Fruit fly (Drosophila melanogaster): ENCODE measurements around the gene Sfp24C1.

DNA sequence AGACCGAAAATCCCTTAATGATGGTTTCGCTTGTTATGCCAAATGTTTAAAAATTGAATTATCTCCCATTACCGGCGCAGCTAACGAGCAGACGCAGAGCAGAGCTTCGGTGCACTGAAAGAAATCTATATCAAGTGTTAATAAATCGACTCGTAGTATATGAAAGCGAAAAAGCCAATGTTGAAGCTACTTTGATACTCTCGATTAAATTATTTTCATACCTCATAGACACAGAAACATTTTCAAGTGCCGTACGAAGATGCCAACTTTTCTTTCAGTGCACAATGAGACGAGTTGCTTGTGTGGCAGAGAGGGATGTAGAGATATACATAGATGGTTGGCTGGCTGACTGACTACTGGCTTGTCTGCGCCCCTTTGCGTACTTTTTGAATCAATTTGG, 24.7 kb upstream of the Sfp24C1 start:
- TF ChIP-seq Vsx2 (GFP tag; optimal IDR thresholded peaks at IDR 0.05; ENCODE audit: partially characterized antibody), result no peak
- TF ChIP-seq sage (GFP tag; optimal IDR thresholded peaks at IDR 0.05), result no peak
- no peak for TF ChIP-seq Myc (optimal IDR thresholded peaks at IDR 0.05)
- TF ChIP-seq Jra (GFP tag; optimal IDR thresholded peaks at IDR 0.05), result no peak
- no peak for TF ChIP-seq psq (GFP tag; optimal IDR thresholded peaks at IDR 0.05)
- TF ChIP-seq Sp1 (GFP tag; optimal IDR thresholded peaks at IDR 0.05), result no peak
- TF ChIP-seq Abd-B (GFP tag; optimal IDR thresholded peaks at IDR 0.05), result no peak
- TF ChIP-seq usp (GFP tag; optimal IDR thresholded peaks at IDR 0.05), result no peak
- no peak for TF ChIP-seq h (GFP tag; optimal IDR thresholded peaks at IDR 0.05)
- no peak for TF ChIP-seq HLH106 (tag; optimal IDR thresholded peaks at IDR 0.05)
- TF ChIP-seq dl (GFP tag; optimal IDR thresholded peaks at IDR 0.05; ENCODE audit: insufficient read depth in 1 of 2, partially characterized antibody in 2 of 2), result no peak
- no peak for TF ChIP-seq foxo (GFP tag; optimal IDR thresholded peaks at IDR 0.05)
- TF ChIP-seq br (GFP tag; optimal IDR thresholded peaks at IDR 0.05), result no peak
- TF ChIP-seq Dfd (GFP tag; optimal IDR thresholded peaks at IDR 0.05), result no peak

Measured in whole organism, wandering third instar larva.